Worm (Caenorhabditis elegans) whole organism, L2 larva: ENCODE results near the gene T04G9.4.

Experiments used
- R02D3.7 ChIP-seq: fragments of 150-350 bp; optimal IDR thresholded peaks from 2 replicates; lab custom pipeline; 2014; ENCODE audit warnings: missing biosample characterization, missing genetic modification characterization
- elt-3 ChIP-seq: sonication (generic microtip); optimal IDR thresholded peaks from 2 replicates; lab custom pipeline; 2017; ENCODE audit warnings: missing biosample characterization, missing genetic modification characterization
- lsy-2 ChIP-seq, 2 experiments: fragments of 150-350 bp in 1 of 2; sonication (generic microtip) in 1 of 2; optimal IDR thresholded peaks; 2 replicates each; lab custom pipeline; 2014 to 2017; ENCODE audit warnings: missing biosample characterization in 2 of 2, missing genetic modification characterization in 2 of 2
- mbf-1 ChIP-seq: sonication (generic microtip); optimal IDR thresholded peaks from 2 replicates; lab custom pipeline; 2017; ENCODE audit warnings: missing biosample characterization, missing genetic modification characterization
- nhr-11 ChIP-seq: fragments of 150-350 bp; optimal IDR thresholded peaks from 2 replicates; lab custom pipeline; 2014; ENCODE audit warnings: missing biosample characterization, missing genetic modification characterization
- nhr-21 ChIP-seq: fragments of 150-350 bp; optimal IDR thresholded peaks from 2 replicates; lab custom pipeline; 2014; ENCODE audit warnings: missing biosample characterization, missing genetic modification characterization
- nhr-237 ChIP-seq: fragments of 150-350 bp; optimal IDR thresholded peaks from 2 replicates; lab custom pipeline; 2014; ENCODE audit warnings: missing biosample characterization, missing genetic modification characterization
- peb-1 ChIP-seq: fragments of 150-350 bp; optimal IDR thresholded peaks from 2 replicates; lab custom pipeline; 2014; ENCODE audit warnings: missing biosample characterization, missing genetic modification characterization
- sem-4 ChIP-seq: fragments of 150-350 bp; optimal IDR thresholded peaks from 2 replicates; lab custom pipeline; 2014; ENCODE audit warnings: missing biosample characterization, missing genetic modification reagents, missing genetic modification characterization
- ztf-11 ChIP-seq: sonication (generic microtip); optimal IDR thresholded peaks from 2 replicates; lab custom pipeline; 2017; ENCODE audit warnings: missing biosample characterization, missing genetic modification characterization

- TF ChIP-seq sem-4 (tag; lab: Kevin White, UChicago) (peak; percentile 83), nhr-237 (no peak), ztf-11 (tag; lab: Kevin White, UChicago) (no peak), nhr-21 (tag; lab: Kevin White, UChicago) (peak; percentile 90), lsy-2 (tag; optimal IDR thresholded peaks at IDR 0.05; lab: Kevin White, UChicago) (peak; percentile 91 to 98), elt-3 (tag; lab: Kevin White, UChicago) (no peak), peb-1 (tag; lab: Kevin White, UChicago) (peak; percentile 17), nhr-11 (peak; percentile 2), mbf-1 (tag; lab: Kevin White, UChicago) (no peak), R02D3.7 (tag; lab: Kevin White, UChicago) (no peak)
Observed at ce11 chrX:768061-768646, 4.1 kb upstream of the T04G9.4 start, which contains the start of the genes trap-2 and ile-2.
